Fruit fly (Drosophila melanogaster) whole organism, adult: Measurements from ENCODE around the gene Cat.

ENCODE experiments used
- CG11617 ChIP-seq: fragments of 200-800 bp; sonication (Bioruptor generic); optimal IDR thresholded peaks from 2 replicates; lab custom pipeline; 2017; ENCODE audit warnings: mild to moderate bottlenecking, missing biosample characterization, missing genetic modification reagents, missing genetic modification characterization
- CG12768 ChIP-seq: fragments of 200-800 bp; sonication (Bioruptor generic); optimal IDR thresholded peaks from 2 replicates; lab custom pipeline; 2017; ENCODE audit warnings: missing biosample characterization, missing genetic modification characterization, mild to moderate bottlenecking, moderate library complexity, missing genetic modification reagents
- CG14711 ChIP-seq: fragments of 200-800 bp; sonication (Bioruptor generic); optimal IDR thresholded peaks from 2 replicates; lab custom pipeline; 2018; ENCODE audit warnings: missing biosample characterization, mild to moderate bottlenecking, missing genetic modification characterization, moderate library complexity
- CG5204 ChIP-seq: fragments of 200-800 bp; sonication (Bioruptor generic); optimal IDR thresholded peaks from 2 replicates; lab custom pipeline; 2016; ENCODE audit warnings: missing biosample characterization, missing genetic modification characterization
- CG7045 ChIP-seq: fragments of 200-800 bp; sonication (Bioruptor generic); optimal IDR thresholded peaks from 2 replicates; lab custom pipeline; 2017; ENCODE audit warnings: missing biosample characterization, mild to moderate bottlenecking, missing genetic modification characterization
- Crg-1 ChIP-seq: fragments of 200-800 bp; sonication (Bioruptor generic); optimal IDR thresholded peaks from 2 replicates; lab custom pipeline; 2016; ENCODE audit warnings: missing biosample characterization, missing genetic modification characterization
- Mnt ChIP-seq: fragments of 200-800 bp; sonication (Bioruptor generic); optimal IDR thresholded peaks from 2 replicates; lab custom pipeline; 2016; ENCODE audit warnings: missing biosample characterization, mild to moderate bottlenecking, missing genetic modification characterization
- bab1 ChIP-seq: fragments of 200-800 bp; sonication (Bioruptor generic); optimal IDR thresholded peaks from 3 replicates; lab custom pipeline; 2019; ENCODE audit warnings: missing biosample characterization, mild to moderate bottlenecking, missing genetic modification characterization, moderate library complexity
- cic ChIP-seq: fragments of 200-800 bp; sonication (Bioruptor generic); optimal IDR thresholded peaks from 2 replicates; lab custom pipeline; 2017; ENCODE audit warnings: missing biosample characterization, mild to moderate bottlenecking, missing genetic modification characterization, moderate library complexity
- kay ChIP-seq: fragments of 200-800 bp; sonication (Bioruptor generic); peaks from one replicate; lab custom pipeline; 2016; ENCODE audit warnings: missing biosample characterization, missing genetic modification characterization, borderline replicate concordance
- ovo ChIP-seq: fragments of 200-800 bp; sonication (Bioruptor generic); optimal IDR thresholded peaks from 2 replicates; lab custom pipeline; 2016; ENCODE audit warnings: missing biosample characterization, missing genetic modification characterization
- tj ChIP-seq: fragments of 200-800 bp; sonication (Bioruptor generic); optimal IDR thresholded peaks from 3 replicates; lab custom pipeline; 2017; ENCODE audit warnings: missing biosample characterization, mild to moderate bottlenecking, missing genetic modification characterization, moderate library complexity

- TF ChIP-seq CG5204 (GFP tag; lab: Kevin White, UChicago) (no peak), tj (GFP tag; lab: Kevin White, UChicago) (no peak), cic (GFP tag; lab: Kevin White, UChicago) (peak; percentile 21), kay (GFP tag; lab: Kevin White, UChicago) (peak; percentile 90), CG7045 (GFP tag; lab: Kevin White, UChicago) (no peak), CG11617 (GFP tag; lab: Kevin White, UChicago) (no peak), CG14711 (tag; lab: Kevin White, UChicago) (no peak), ovo (GFP tag; lab: Kevin White, UChicago) (no peak), CG12768 (no peak), bab1 (GFP tag; lab: Kevin White, UChicago) (no peak), Mnt (GFP tag; lab: Kevin White, UChicago) (no peak), Crg-1 (no peak)
Observed at dm6 chr3L:18812141-18812736, 10.2 kb upstream of the Cat start.
